Fruit fly (Drosophila melanogaster): ENCODE measurements around the gene CG15279.

- no peak for TF ChIP-seq CTCF (optimal IDR thresholded peaks at IDR 0.05)
- no peak for TF ChIP-seq CG8478 (optimal IDR thresholded peaks at IDR 0.05)
These were observed 49.5 kb downstream of the CG15279 start, which contains the start of gene CG33308 for dm6 chr2L:14802034-14802433.
